Fruit fly (Drosophila melanogaster) whole organism, wandering third instar larva: ENCODE measurements around the gene corto.
A peak's percentile ranks its signal among the peaks of the same experiment; 100 is the strongest.

Experiments
- Abd-B ChIP-seq: fragments of >200 bp; optimal IDR thresholded peaks from 2 replicates; lab custom pipeline; 2017; ENCODE audit warnings: missing biosample characterization, missing genetic modification characterization
- CG9705 ChIP-seq: fragments of 200-800 bp; sonication (Bioruptor generic); optimal IDR thresholded peaks from 2 replicates; lab custom pipeline; 2018; ENCODE audit warnings: missing biosample characterization, mild to moderate bottlenecking, missing genetic modification characterization
- CrebA ChIP-seq: fragments of 200-800 bp; sonication (Bioruptor generic); optimal IDR thresholded peaks from 2 replicates; lab custom pipeline; 2016; ENCODE audit warnings: missing biosample characterization, mild to moderate bottlenecking, missing genetic modification characterization, borderline replicate concordance
- Dfd ChIP-seq: fragments of >200 bp; optimal IDR thresholded peaks from 2 replicates; lab custom pipeline; 2017; ENCODE audit warnings: missing biosample characterization, missing genetic modification characterization
- Dif ChIP-seq: fragments of 200-275, 200-300 bp; sonication (Bioruptor generic); optimal IDR thresholded peaks from 2 replicates; lab custom pipeline; 2018; ENCODE audit warnings: missing biosample characterization, missing genetic modification characterization; ENCODE audit not compliant: partially characterized antibody
- GATAd ChIP-seq: sonication (Bioruptor generic); optimal IDR thresholded peaks from 2 replicates; lab custom pipeline; 2016; ENCODE audit warnings: missing biosample characterization, missing genetic modification characterization
- HLH106 ChIP-seq: fragments of 200-800 bp; optimal IDR thresholded peaks from 3 replicates; lab custom pipeline; 2019; ENCODE audit warnings: missing biosample characterization, mild to moderate bottlenecking, missing genetic modification characterization, moderate library complexity
- Hnf4 ChIP-seq: fragments of 200-800 bp; sonication (Bioruptor generic); optimal IDR thresholded peaks from 2 replicates; lab custom pipeline; 2016; ENCODE audit warnings: missing biosample characterization, mild to moderate bottlenecking, missing genetic modification characterization
- Hr78 ChIP-seq: fragments of >200 bp; optimal IDR thresholded peaks from 2 replicates; lab custom pipeline; 2017; ENCODE audit warnings: missing biosample characterization, missing genetic modification characterization
- Hr83 ChIP-seq: fragments of 200-300 bp; sonication (Bioruptor generic); optimal IDR thresholded peaks from 2 replicates; lab custom pipeline; 2016; ENCODE audit warnings: missing biosample characterization, mild to moderate bottlenecking, missing genetic modification characterization, moderate library complexity; ENCODE audit not compliant: poor library complexity, severe bottlenecking
- Jra ChIP-seq: sonication (Bioruptor generic); optimal IDR thresholded peaks from 2 replicates; lab custom pipeline; 2016; ENCODE audit warnings: missing biosample characterization, missing genetic modification characterization
- Mio ChIP-seq: sonication (Bioruptor generic); optimal IDR thresholded peaks from 2 replicates; lab custom pipeline; 2016; ENCODE audit warnings: missing biosample characterization, missing genetic modification characterization
- Myc ChIP-seq: fragments of >200 bp; optimal IDR thresholded peaks from 2 replicates; lab custom pipeline; 2017
- N ChIP-seq: fragments of >200 bp; optimal IDR thresholded peaks from 2 replicates; lab custom pipeline; 2018; ENCODE audit warnings: missing biosample characterization, missing external identifiers, missing genetic modification characterization
- OdsH ChIP-seq: fragments of 200-800 bp; sonication (Bioruptor generic); optimal IDR thresholded peaks from 2 replicates; lab custom pipeline; 2016; ENCODE audit warnings: missing biosample characterization, mild to moderate bottlenecking, missing genetic modification characterization
- Rel ChIP-seq, 2 experiments: fragments of 200-800 bp; sonication (Bioruptor generic) in 1 of 2; optimal IDR thresholded peaks; 2 replicates in 1 of 2; 3 replicates in 1 of 2; lab custom pipeline; 2016 to 2019; ENCODE audit warnings: mild to moderate bottlenecking in 2 of 2, missing biosample characterization in 2 of 2, missing genetic modification characterization in 2 of 2, moderate library complexity in 1 of 2
- Sp1 ChIP-seq: fragments of 200-800 bp; sonication (Bioruptor generic); optimal IDR thresholded peaks from 3 replicates; lab custom pipeline; 2019; ENCODE audit warnings: missing biosample characterization, mild to moderate bottlenecking, missing genetic modification characterization, moderate library complexity
- Vsx2 ChIP-seq: fragments of 200-300, 225-300 bp; sonication (Bioruptor generic); optimal IDR thresholded peaks from 2 replicates; lab custom pipeline; 2018; ENCODE audit warnings: missing biosample characterization, missing genetic modification characterization; ENCODE audit not compliant: partially characterized antibody
- br ChIP-seq: fragments of 200-800 bp; sonication (Bioruptor generic); optimal IDR thresholded peaks from 2 replicates; lab custom pipeline; 2016; ENCODE audit warnings: missing biosample characterization, missing genetic modification characterization
- brk ChIP-seq: fragments of 200-800 bp; sonication (Bioruptor generic); optimal IDR thresholded peaks from 2 replicates; lab custom pipeline; 2016; ENCODE audit warnings: missing biosample characterization, mild to moderate bottlenecking, missing genetic modification characterization
- dl ChIP-seq, 2 experiments: fragments of 175-275, 200-275 bp in 1 of 2; fragments of 200-275 bp in 1 of 2; sonication (Bioruptor generic); optimal IDR thresholded peaks; lab custom pipeline; 2018; ENCODE audit warnings: mild to moderate bottlenecking in 2 of 2, missing biosample characterization in 2 of 2, missing genetic modification characterization in 2 of 2, moderate library complexity in 2 of 2; ENCODE audit not compliant: partially characterized antibody in 2 of 2, insufficient read depth in 1 of 2
- dmrt93B ChIP-seq: fragments of 200-800 bp; sonication (Bioruptor generic); optimal IDR thresholded peaks from 2 replicates; lab custom pipeline; 2018; ENCODE audit warnings: missing biosample characterization, mild to moderate bottlenecking, missing genetic modification characterization
- dsf ChIP-seq: sonication (Bioruptor generic); optimal IDR thresholded peaks from 2 replicates; lab custom pipeline; 2016; ENCODE audit warnings: missing biosample characterization, missing genetic modification characterization, borderline replicate concordance
- ey ChIP-seq: fragments of 200-800 bp; sonication (Bioruptor generic); optimal IDR thresholded peaks from 2 replicates; lab custom pipeline; 2016; ENCODE audit warnings: missing biosample characterization, missing genetic modification characterization
- foxo ChIP-seq, 2 experiments: fragments of 200-800 bp; sonication (Bioruptor generic); optimal IDR thresholded peaks; 2 replicates in 1 of 2; 3 replicates in 1 of 2; lab custom pipeline; 2016 to 2017; ENCODE audit warnings: missing biosample characterization in 2 of 2, missing genetic modification characterization in 2 of 2
- fru ChIP-seq: fragments of 200-800 bp; sonication (Bioruptor generic); optimal IDR thresholded peaks from 3 replicates; lab custom pipeline; 2016; ENCODE audit warnings: missing biosample characterization, mild to moderate bottlenecking, missing genetic modification characterization
- h ChIP-seq: fragments of 200-800 bp; sonication (Bioruptor generic); optimal IDR thresholded peaks from 3 replicates; lab custom pipeline; 2016; ENCODE audit warnings: missing biosample characterization, mild to moderate bottlenecking, missing genetic modification characterization
- jim ChIP-seq: fragments of 175-275, 200-325 bp; sonication (Bioruptor generic); optimal IDR thresholded peaks from 2 replicates; lab custom pipeline; 2016; ENCODE audit warnings: missing biosample characterization, mild to moderate bottlenecking, missing genetic modification characterization
- lola ChIP-seq: fragments of >200 bp; optimal IDR thresholded peaks from 2 replicates; lab custom pipeline; 2017; ENCODE audit warnings: missing biosample characterization, missing genetic modification characterization
- pan ChIP-seq: fragments of >200 bp; optimal IDR thresholded peaks from 2 replicates; lab custom pipeline; 2017
- psq ChIP-seq: fragments of 200-800 bp; sonication (Bioruptor generic); optimal IDR thresholded peaks from 3 replicates; lab custom pipeline; 2017; ENCODE audit warnings: missing biosample characterization, mild to moderate bottlenecking, missing genetic modification characterization, moderate library complexity
- rgr ChIP-seq: fragments of 200-800 bp; sonication (Bioruptor generic); optimal IDR thresholded peaks from 3 replicates; lab custom pipeline; 2016; ENCODE audit warnings: missing biosample characterization, mild to moderate bottlenecking, missing genetic modification characterization
- sage ChIP-seq: fragments of 200-800 bp; sonication (Bioruptor generic); optimal IDR thresholded peaks from 2 replicates; lab custom pipeline; 2016; ENCODE audit warnings: missing biosample characterization, mild to moderate bottlenecking, missing genetic modification characterization
- sv ChIP-seq: fragments of 200-800 bp; sonication (Bioruptor generic); optimal IDR thresholded peaks from 3 replicates; lab custom pipeline; 2016; ENCODE audit warnings: missing biosample characterization, missing genetic modification characterization
- tai ChIP-seq: sonication (Bioruptor generic); optimal IDR thresholded peaks from 2 replicates; lab custom pipeline; 2016; ENCODE audit warnings: missing biosample characterization, missing genetic modification characterization
- usp ChIP-seq: fragments of >200 bp; optimal IDR thresholded peaks from 2 replicates; lab custom pipeline; 2017; ENCODE audit warnings: missing biosample characterization, missing genetic modification characterization
- woc ChIP-seq: sonication (Bioruptor generic); optimal IDR thresholded peaks from 2 replicates; lab custom pipeline; 2016; ENCODE audit warnings: missing biosample characterization, mild to moderate bottlenecking, missing genetic modification characterization

corto gene

dm6 chr3R:5038652-5039458 lies 48.0 kb downstream of the corto start:
- TF ChIP-seq brk, result no peak
- TF ChIP-seq fru (GFP tag; lab: Kevin White, UChicago), result no peak
- no peak for TF ChIP-seq sage
- no peak for TF ChIP-seq Jra (GFP tag; lab: Kevin White, UChicago)
- no peak for TF ChIP-seq tai (GFP tag; lab: Kevin White, UChicago)
- no peak for TF ChIP-seq OdsH (GFP tag; lab: Kevin White, UChicago)
- no peak for TF ChIP-seq dl (GFP tag; optimal IDR thresholded peaks at IDR 0.05; lab: Kevin White, UChicago; ENCODE audit: insufficient read depth in 1 of 2, partially characterized antibody in 2 of 2)
- no peak for TF ChIP-seq pan (lab: Kevin White, UChicago)
- no peak for TF ChIP-seq jim (GFP tag; lab: Kevin White, UChicago)
- no peak for TF ChIP-seq dmrt93B (GFP tag; lab: Kevin White, UChicago)
- TF ChIP-seq usp (GFP tag; lab: Kevin White, UChicago), result no peak
- no peak for TF ChIP-seq Rel (GFP tag; optimal IDR thresholded peaks at IDR 0.05; lab: Kevin White, UChicago)
- TF ChIP-seq Rel (tag; optimal IDR thresholded peaks at IDR 0.05; lab: Kevin White, UChicago), result no peak
- TF ChIP-seq psq, result no peak
- no peak for TF ChIP-seq woc (GFP tag; lab: Kevin White, UChicago)
- TF ChIP-seq rgr (GFP tag; lab: Kevin White, UChicago), result no peak
- no peak for TF ChIP-seq Dif (GFP tag; lab: Kevin White, UChicago)
- no peak for TF ChIP-seq Sp1 (GFP tag; lab: Kevin White, UChicago)

- TF ChIP-seq Myc (lab: Kevin White, UChicago), result no peak
- TF ChIP-seq br (GFP tag; lab: Kevin White, UChicago), result no peak
- TF ChIP-seq dmrt93B (GFP tag; lab: Kevin White, UChicago), result no peak
- TF ChIP-seq Sp1 (GFP tag; lab: Kevin White, UChicago), result no peak
- TF ChIP-seq Abd-B (GFP tag; lab: Kevin White, UChicago), result no peak
- TF ChIP-seq rgr (GFP tag; lab: Kevin White, UChicago), result no peak
- TF ChIP-seq ey (GFP tag; lab: Kevin White, UChicago), result no peak
- TF ChIP-seq psq, result no peak
- TF ChIP-seq Rel (GFP tag; optimal IDR thresholded peaks at IDR 0.05; lab: Kevin White, UChicago), result no peak
- no peak for TF ChIP-seq Rel (tag; optimal IDR thresholded peaks at IDR 0.05; lab: Kevin White, UChicago)
- TF ChIP-seq N (GFP tag; lab: Kevin White, UChicago), result no peak
- TF ChIP-seq tai (GFP tag; lab: Kevin White, UChicago), result no peak
Observed at dm6 chr3R:5037532-5037931, 49.3 kb downstream of the corto start.

- no peak for TF ChIP-seq Hnf4 (GFP tag; lab: Kevin White, UChicago)
- TF ChIP-seq tai (GFP tag; lab: Kevin White, UChicago), result no peak
- peak; percentile 10 for TF ChIP-seq br (GFP tag; lab: Kevin White, UChicago)
- TF ChIP-seq CG9705 (GFP tag; lab: Kevin White, UChicago), result peak; percentile 3
- TF ChIP-seq Abd-B (GFP tag; lab: Kevin White, UChicago), result no peak
- TF ChIP-seq HLH106, result no peak
- peak; percentile 7 for TF ChIP-seq dmrt93B (GFP tag; lab: Kevin White, UChicago)
- TF ChIP-seq GATAd (GFP tag; lab: Kevin White, UChicago), result no peak
- TF ChIP-seq Mio (GFP tag; lab: Kevin White, UChicago), result no peak
- peak; percentile 31 for TF ChIP-seq Sp1 (GFP tag; lab: Kevin White, UChicago)
- no peak for TF ChIP-seq usp (GFP tag; lab: Kevin White, UChicago)
- TF ChIP-seq pan (lab: Kevin White, UChicago), result no peak
- no peak for TF ChIP-seq CrebA (GFP tag; lab: Kevin White, UChicago)
- TF ChIP-seq lola, result no peak
- TF ChIP-seq h (GFP tag; lab: Kevin White, UChicago), result peak; percentile 25
- peak in 1 of 2 experiments; percentile 25 for TF ChIP-seq foxo (GFP tag; optimal IDR thresholded peaks at IDR 0.05; lab: Kevin White, UChicago)
- TF ChIP-seq psq, result no peak
- no peak for TF ChIP-seq Hr78 (GFP tag; lab: Kevin White, UChicago)
- no peak for TF ChIP-seq Dfd (GFP tag; lab: Kevin White, UChicago)
- TF ChIP-seq Hr83 (GFP tag; lab: Kevin White, UChicago), result no peak
- TF ChIP-seq ey (GFP tag; lab: Kevin White, UChicago), result no peak
- no peak for TF ChIP-seq jim (GFP tag; lab: Kevin White, UChicago)
- peak; percentile 51 for TF ChIP-seq OdsH (GFP tag; lab: Kevin White, UChicago)
- no peak for TF ChIP-seq sv (GFP tag; lab: Kevin White, UChicago)
- no peak for TF ChIP-seq fru (GFP tag; lab: Kevin White, UChicago)
- TF ChIP-seq brk, result no peak
- no peak for TF ChIP-seq dsf (GFP tag; lab: Kevin White, UChicago)
- no peak for TF ChIP-seq N (GFP tag; lab: Kevin White, UChicago)
- TF ChIP-seq Dif (GFP tag; lab: Kevin White, UChicago), result no peak
- no peak for TF ChIP-seq woc (GFP tag; lab: Kevin White, UChicago)
- no peak for TF ChIP-seq Vsx2 (GFP tag; lab: Kevin White, UChicago)
- no peak for TF ChIP-seq sage
- peak; percentile 48 for TF ChIP-seq rgr (GFP tag; lab: Kevin White, UChicago)
- no peak for TF ChIP-seq Rel (GFP tag; optimal IDR thresholded peaks at IDR 0.05; lab: Kevin White, UChicago)
- TF ChIP-seq Rel (tag; optimal IDR thresholded peaks at IDR 0.05; lab: Kevin White, UChicago), result no peak
Observed at dm6 chr3R:5035417-5035941, 51.4 kb downstream of the corto start.
